Worm (Caenorhabditis elegans): Measurements from ENCODE around the gene C10E2.2.
A peak's percentile ranks its signal among the peaks of the same experiment; 100 is the strongest.

The C10E2.2 gene

ce11 chrX:16770398-16770797, 25.4 kb downstream of the C10E2.2 start, which contains the start of gene mct-6:
mct-6 (minus strand) TSS chrX:16770498.
- TF ChIP-seq gmeb-2 (tag; optimal IDR thresholded peaks at IDR 0.05) (no peak), fkh-10 (GFP tag; optimal IDR thresholded peaks at IDR 0.05) (no peak), pha-2 (tag; optimal IDR thresholded peaks at IDR 0.05) (no peak), ceh-45 (GFP tag; IDR thresholded peaks at IDR 0.05) (no peak), ceh-31 (tag; optimal IDR thresholded peaks at IDR 0.05) (no peak), fkh-6 (tag; optimal IDR thresholded peaks at IDR 0.05) (no peak), ztf-16 (tag; optimal IDR thresholded peaks at IDR 0.05) (no peak), hlh-6 (tag; optimal IDR thresholded peaks at IDR 0.05) (no peak), K09A11.1 (tag; optimal IDR thresholded peaks at IDR 0.05; ENCODE audit: insufficient read depth) (no peak), T23F11.4 (GFP tag; optimal IDR thresholded peaks at IDR 0.05) (no peak), fax-1 (tag; optimal IDR thresholded peaks at IDR 0.05) (no peak), mec-3 (tag; optimal IDR thresholded peaks at IDR 0.05; ENCODE audit: borderline replicate concordance) (no peak), ceh-30 (tag; optimal IDR thresholded peaks at IDR 0.05) (no peak), hlh-8 (tag; optimal IDR thresholded peaks at IDR 0.05) (no peak), eyg-1 (tag; optimal IDR thresholded peaks at IDR 0.05) (no peak), sox-4 (tag; optimal IDR thresholded peaks at IDR 0.05) (no peak), ceh-22 (tag; optimal IDR thresholded peaks at IDR 0.05) (no peak), ahr-1 (tag; optimal IDR thresholded peaks at IDR 0.05) (no peak), sdc-2 (tag; optimal IDR thresholded peaks at IDR 0.05) (no peak)

- TF ChIP-seq pat-9 (tag; optimal IDR thresholded peaks at IDR 0.05) (no peak), mec-3 (tag; optimal IDR thresholded peaks at IDR 0.05; ENCODE audit: borderline replicate concordance) (peak; percentile 19), syd-9 (tag; optimal IDR thresholded peaks at IDR 0.05) (peak; percentile 5), eyg-1 (tag; optimal IDR thresholded peaks at IDR 0.05) (no peak), tbx-2 (tag; optimal IDR thresholded peaks at IDR 0.05) (peak; percentile 10), C08G9.2 (tag; optimal IDR thresholded peaks at IDR 0.05) (peak; percentile 26), zip-5 (tag; optimal IDR thresholded peaks at IDR 0.05) (no peak), sdc-2 (tag; optimal IDR thresholded peaks at IDR 0.05) (peak; percentile 66), ceh-34 (tag; optimal IDR thresholded peaks at IDR 0.05) (peak; percentile 7), Y22D7AL.16 (tag; optimal IDR thresholded peaks at IDR 0.05) (no peak), ceh-18 (tag; optimal IDR thresholded peaks at IDR 0.05) (peak; percentile 6), fkh-10 (GFP tag; optimal IDR thresholded peaks at IDR 0.05) (no peak), hlh-15 (tag; optimal IDR thresholded peaks at IDR 0.05) (no peak), pha-2 (tag; optimal IDR thresholded peaks at IDR 0.05) (no peak), odd-2 (tag; optimal IDR thresholded peaks at IDR 0.05) (no peak), ceh-31 (tag; optimal IDR thresholded peaks at IDR 0.05) (peak; percentile 38), nfya-1 (tag; optimal IDR thresholded peaks at IDR 0.05) (peak; percentile 16), rnt-1 (tag; optimal IDR thresholded peaks at IDR 0.05) (peak; percentile 9), hlh-6 (tag; optimal IDR thresholded peaks at IDR 0.05) (no peak), K09A11.1 (tag; optimal IDR thresholded peaks at IDR 0.05; ENCODE audit: insufficient read depth) (no peak), ref-2 (tag; optimal IDR thresholded peaks at IDR 0.05) (peak; percentile 15), ceh-2 (tag; optimal IDR thresholded peaks at IDR 0.05) (peak; percentile 5)
Observed at ce11 chrX:16770919-16771318, 25.9 kb downstream of the C10E2.2 start.

DNA sequence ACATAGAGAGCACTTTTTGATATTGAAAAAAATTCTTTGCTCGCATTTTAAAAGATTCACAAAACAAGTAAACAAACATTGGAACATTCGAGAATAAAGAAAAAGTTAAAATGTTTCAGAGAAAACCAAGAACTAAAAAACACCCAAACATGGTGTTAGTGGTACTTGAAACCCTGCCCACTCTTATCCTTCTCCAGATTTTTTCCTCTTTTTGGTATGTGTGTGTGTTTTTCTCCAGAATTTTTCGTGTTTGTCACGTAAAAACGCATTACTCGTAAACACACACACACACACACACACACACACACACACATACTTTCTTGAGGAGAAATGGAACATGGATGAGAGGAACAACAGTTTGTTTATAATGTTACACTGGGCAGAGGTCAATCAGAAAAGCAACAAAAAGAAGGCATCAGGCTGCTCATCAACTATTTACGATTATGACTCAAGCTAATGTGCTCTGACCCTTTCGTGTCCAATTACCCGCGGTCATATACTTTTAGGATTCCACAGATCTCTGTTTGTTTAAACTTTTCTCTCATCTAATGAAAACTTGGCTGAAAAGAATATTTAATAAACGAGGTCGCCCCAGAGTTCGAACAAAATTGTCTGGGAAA, 27.2 kb downstream of the C10E2.2 start:
- TF ChIP-seq pros-1 (tag; optimal IDR thresholded peaks at IDR 0.05): no peak

ce11 chrX:16773421-16773820, 28.4 kb downstream of the C10E2.2 start:
- TF ChIP-seq unc-55 (GFP tag; optimal IDR thresholded peaks at IDR 0.05): no peak
- no peak for TF ChIP-seq ceh-31 (tag; optimal IDR thresholded peaks at IDR 0.05)
- no peak for TF ChIP-seq fax-1 (tag; optimal IDR thresholded peaks at IDR 0.05)
- no peak for TF ChIP-seq syd-9 (tag; optimal IDR thresholded peaks at IDR 0.05)
